Worm (Caenorhabditis elegans): ENCODE measurements around the gene mps-4.

Gene mps-4

DNA sequence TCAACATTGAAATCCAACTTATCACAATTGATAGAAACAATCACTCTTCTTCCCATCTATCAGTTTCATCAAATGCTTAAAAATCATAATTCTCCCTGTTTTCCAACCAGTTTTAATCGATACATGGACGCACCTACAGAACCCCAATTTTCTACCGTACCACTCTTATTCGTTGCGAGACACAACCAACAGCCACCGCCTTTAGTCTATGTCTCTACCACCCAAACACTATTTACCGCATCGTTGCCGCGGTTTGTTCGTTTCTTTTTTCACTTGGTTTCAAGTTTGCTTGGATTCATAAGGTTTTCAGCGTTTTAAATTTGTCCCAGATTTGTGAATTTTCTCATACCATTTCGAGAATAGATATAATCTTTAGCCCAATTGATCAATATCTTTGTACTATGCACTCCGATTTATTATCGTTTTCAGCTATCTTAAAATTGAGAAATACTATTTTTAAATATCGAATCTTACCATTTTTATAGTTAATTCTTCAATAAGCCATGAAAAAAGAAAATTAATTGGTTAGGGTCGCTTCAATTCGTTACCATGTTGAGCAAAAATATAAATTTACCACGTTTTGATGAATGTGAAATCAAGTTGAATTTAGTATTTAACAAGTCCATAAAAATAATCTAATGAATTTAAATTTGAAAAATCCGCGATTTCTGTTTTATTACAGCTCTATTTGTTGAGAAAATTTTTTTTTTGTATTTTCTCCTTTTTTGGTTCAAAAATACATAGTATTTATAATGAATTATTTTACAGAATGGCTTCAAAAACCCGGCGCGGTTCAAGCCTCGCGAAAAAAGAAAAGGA, 38.9 kb upstream of the mps-4 start, which contains the start of gene F10E9.3:
Gene F10E9.3 (plus strand): TSS at position 769 of the 819 bp plus-strand sequence.
- TF ChIP-seq ceh-27 (GFP tag; optimal IDR thresholded peaks at IDR 0.05) (no peak), F33H1.4 (GFP tag; IDR thresholded peaks at IDR 0.05) (0 out of 2 replicates have a peak, but pooled peaks have one; percentile 12)

DNA sequence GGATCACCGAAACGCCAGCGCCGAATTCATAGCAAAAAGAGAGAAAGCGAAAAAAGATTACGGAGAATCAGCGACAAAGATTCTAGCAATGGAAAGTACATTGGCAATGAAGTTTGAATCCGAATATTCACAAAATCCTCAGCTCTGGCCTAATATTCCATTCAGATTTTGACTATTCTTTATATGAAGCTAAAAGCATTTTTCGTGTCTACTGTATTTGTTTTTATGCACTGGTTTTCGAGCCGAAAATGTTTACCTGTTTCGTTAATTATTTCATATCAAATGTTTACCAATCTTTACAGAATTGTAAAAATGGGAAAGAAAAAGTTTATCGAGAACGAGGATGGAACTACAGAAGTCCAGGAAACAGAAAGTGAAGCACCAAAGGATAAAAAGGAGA, 36.7 kb upstream of the mps-4 start, which contains the start of gene F10E9.4:
Gene F10E9.4 (plus strand): TSS at position 301 of the 400 bp plus-strand sequence.
- TF ChIP-seq B0019.2 (GFP tag; conservative IDR thresholded peaks at IDR 0.05) (no peak), egrh-3 (GFP tag; IDR thresholded peaks at IDR 0.05) (no peak), F22D6.2 (tag; optimal IDR thresholded peaks at IDR 0.05) (no peak), lin-40 (tag; optimal IDR thresholded peaks at IDR 0.05) (no peak), ceh-100 (GFP tag; IDR thresholded peaks at IDR 0.05) (no peak), mel-28 (tag; optimal IDR thresholded peaks at IDR 0.05; ENCODE audit: borderline replicate concordance) (no peak), ama-1 (optimal IDR thresholded peaks at IDR 0.05) (no peak), ama-1 (GFP tag; optimal IDR thresholded peaks at IDR 0.05) (no peak), nhr-120 (GFP tag; IDR thresholded peaks at IDR 0.05) (no peak), athp-1 (tag; optimal IDR thresholded peaks at IDR 0.05) (no peak), die-1 (tag; optimal IDR thresholded peaks at IDR 0.05) (no peak), chd-7 (tag; optimal IDR thresholded peaks at IDR 0.05) (no peak), hlh-26 (GFP tag; conservative IDR thresholded peaks at IDR 0.05) (no peak)

DNA sequence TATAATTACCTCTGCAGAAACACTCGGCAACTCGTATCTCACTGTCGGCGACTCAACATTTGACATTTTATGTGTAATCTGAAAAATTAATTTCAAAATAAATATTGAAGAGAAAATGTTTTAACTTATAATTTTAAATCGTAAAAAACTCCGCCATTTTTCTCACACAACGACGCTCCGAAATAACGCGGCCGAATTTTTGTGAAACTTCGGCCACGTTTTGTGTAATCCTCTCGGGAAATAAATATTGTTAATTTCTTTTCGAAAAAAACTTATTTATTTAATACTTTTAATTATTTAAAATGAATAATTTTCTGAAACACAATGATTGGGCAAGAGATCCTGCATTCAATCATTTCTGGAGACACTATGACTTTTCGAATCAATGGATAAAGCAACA, 35.8 kb upstream of the mps-4 start, which contains the start of the genes F10E9.7 and F10E9.5:
Gene F10E9.7 (minus strand): TSS at position 86 of the 400 bp plus-strand sequence.
Gene F10E9.5 (plus strand): TSS at position 237 of the 400 bp plus-strand sequence.
- TF ChIP-seq athp-1 (tag; optimal IDR thresholded peaks at IDR 0.05) (peak; percentile 37), hlh-26 (GFP tag; conservative IDR thresholded peaks at IDR 0.05) (no peak), ceh-27 (GFP tag; optimal IDR thresholded peaks at IDR 0.05) (peak; percentile 92), F57C9.4 (tag; optimal IDR thresholded peaks at IDR 0.05) (peak; percentile 8), tbp1 (GFP tag; optimal IDR thresholded peaks at IDR 0.05) (peak; percentile 61), dpl-1 (GFP tag; optimal IDR thresholded peaks at IDR 0.05) (peak; percentile 65), rec-8 (tag; optimal IDR thresholded peaks at IDR 0.05) (peak; percentile 14 to 92), nhr-80 (tag; optimal IDR thresholded peaks at IDR 0.05) (peak; percentile 17), F23B12.7 (tag; optimal IDR thresholded peaks at IDR 0.05; ENCODE audit: insufficient read depth) (peak; percentile 67), lsl-1 (GFP tag; optimal IDR thresholded peaks at IDR 0.05) (peak; percentile 58), dpff-1 (tag; optimal IDR thresholded peaks at IDR 0.05) (no peak), ztf-25 (GFP tag; IDR thresholded peaks at IDR 0.05) (peak; percentile 88), nhr-179 (tag; optimal IDR thresholded peaks at IDR 0.05) (no peak), chd-7 (tag; optimal IDR thresholded peaks at IDR 0.05) (no peak), attf-5 (GFP tag; optimal IDR thresholded peaks at IDR 0.05) (peak; percentile 75), snpc-1.1 (tag; optimal IDR thresholded peaks at IDR 0.05; ENCODE audit: insufficient read depth) (peak; percentile 46), gei-17 (GFP tag; optimal IDR thresholded peaks at IDR 0.05) (no peak), nhr-120 (GFP tag; IDR thresholded peaks at IDR 0.05) (no peak), ceh-79 (tag; optimal IDR thresholded peaks at IDR 0.05) (no peak), unc-62 (GFP tag; optimal IDR thresholded peaks at IDR 0.05) (no peak), Y79H2A.3 (GFP tag; conservative IDR thresholded peaks at IDR 0.05) (no peak), attf-6 (GFP tag; IDR thresholded peaks at IDR 0.05) (no peak), snpc-1.3 (tag; optimal IDR thresholded peaks at IDR 0.05; ENCODE audit: insufficient read depth) (peak; percentile 62), T26A5.8 (tag; optimal IDR thresholded peaks at IDR 0.05) (no peak), nfyb-1 (GFP tag; IDR thresholded peaks at IDR 0.05) (peak; percentile 56; the same call in 1 of the 2 replicates), tbx-9 (tag; optimal IDR thresholded peaks at IDR 0.05; ENCODE audit: borderline replicate concordance) (no peak), efl-1 (GFP tag; optimal IDR thresholded peaks at IDR 0.05) (peak; percentile 56), F57A8.1 (GFP tag; optimal IDR thresholded peaks at IDR 0.05) (peak; percentile 44), ccch-3 (GFP tag; optimal IDR thresholded peaks at IDR 0.05) (peak; percentile 82), sdz-38 (tag; optimal IDR thresholded peaks at IDR 0.05) (no peak), lin-26 (GFP tag; IDR thresholded peaks at IDR 0.05) (no peak), cebp-2 (GFP tag; IDR thresholded peaks at IDR 0.05) (no peak), Y53G8AR.9 (GFP tag; conservative IDR thresholded peaks at IDR 0.05) (0 out of 2 replicates have a peak, but pooled peaks have one; percentile 40)
